Fruit fly (Drosophila melanogaster) whole organism, embryonic: Measurements from ENCODE around the gene stwl.

Experiments used
- ATbp ChIP-seq: fragments of 200-800 bp; sonication (Bioruptor generic); optimal IDR thresholded peaks from 2 replicates; lab custom pipeline; 2017; ENCODE audit warnings: missing biosample characterization, mild to moderate bottlenecking, missing genetic modification characterization, missing genetic modification reagents
- Asciz ChIP-seq: fragments of 200-800 bp; sonication (Bioruptor generic); optimal IDR thresholded peaks from 2 replicates; lab custom pipeline; 2017; ENCODE audit warnings: missing biosample characterization, mild to moderate bottlenecking, missing genetic modification characterization, missing genetic modification reagents
- BtbVII ChIP-seq: fragments of 200-800 bp; sonication (Bioruptor generic); optimal IDR thresholded peaks from 3 replicates; lab custom pipeline; 2017; ENCODE audit warnings: missing biosample characterization, mild to moderate bottlenecking, missing genetic modification characterization
- CG10431 ChIP-seq: fragments of 200-800 bp; sonication (Bioruptor generic); optimal IDR thresholded peaks from 3 replicates; lab custom pipeline; 2018; ENCODE audit warnings: missing biosample characterization, mild to moderate bottlenecking, missing genetic modification characterization
- CG12391 ChIP-seq: fragments of 200-800 bp; sonication (Bioruptor generic); optimal IDR thresholded peaks from 3 replicates; lab custom pipeline; 2018; ENCODE audit warnings: missing biosample characterization, mild to moderate bottlenecking, missing genetic modification characterization, moderate library complexity
- CG13296 ChIP-seq: fragments of 200-800 bp; sonication (Bioruptor generic); optimal IDR thresholded peaks from 3 replicates; lab custom pipeline; 2018; ENCODE audit warnings: missing biosample characterization, mild to moderate bottlenecking, missing genetic modification characterization
- CG13894 ChIP-seq: fragments of 200-800 bp; sonication (Bioruptor generic); optimal IDR thresholded peaks from 3 replicates; lab custom pipeline; 2018; ENCODE audit warnings: missing biosample characterization, mild to moderate bottlenecking, missing genetic modification characterization, moderate library complexity
- CG15601 ChIP-seq: fragments of 200-800 bp; sonication (Bioruptor generic); optimal IDR thresholded peaks from 3 replicates; lab custom pipeline; 2019; ENCODE audit warnings: missing biosample characterization, mild to moderate bottlenecking, missing genetic modification characterization, moderate library complexity
- CG17361 ChIP-seq: fragments of 200-800 bp; sonication (Bioruptor generic); IDR thresholded peaks from 3 replicates; pipeline ENCODE4 v1.3.6; 2022; ENCODE audit warnings: missing biosample characterization, missing genetic modification characterization
- CG17568 ChIP-seq: fragments of 200-800 bp; sonication (Bioruptor generic); optimal IDR thresholded peaks from 2 replicates; lab custom pipeline; 2018; ENCODE audit warnings: missing biosample characterization, mild to moderate bottlenecking, missing genetic modification characterization, moderate library complexity
- CG18262 ChIP-seq: fragments of 200-800 bp; optimal IDR thresholded peaks from 3 replicates; lab custom pipeline; 2019; ENCODE audit warnings: missing biosample characterization, mild to moderate bottlenecking, missing genetic modification characterization, moderate library complexity
- CG18619 ChIP-seq: fragments of 200-800 bp; sonication (Bioruptor generic); optimal IDR thresholded peaks from 3 replicates; lab custom pipeline; 2017; ENCODE audit warnings: missing biosample characterization, mild to moderate bottlenecking, missing genetic modification characterization
- CG2678 ChIP-seq: fragments of 200-800 bp; sonication (Bioruptor generic); optimal IDR thresholded peaks from 3 replicates; lab custom pipeline; 2019; ENCODE audit warnings: missing biosample characterization, mild to moderate bottlenecking, missing genetic modification characterization, moderate library complexity
- CG2875 ChIP-seq: fragments of 200-800 bp; sonication (Bioruptor generic); optimal IDR thresholded peaks from 2 replicates; lab custom pipeline; 2017; ENCODE audit warnings: missing biosample characterization, mild to moderate bottlenecking, missing genetic modification characterization, missing genetic modification reagents
- CG31441 ChIP-seq: fragments of 200-800 bp; sonication (Bioruptor generic); IDR thresholded peaks from 2 replicates; pipeline ENCODE4 v1.3.6; 2022; ENCODE audit warnings: missing biosample characterization, missing genetic modification characterization
- CG3281 ChIP-seq: fragments of 200-800 bp; sonication (Bioruptor generic); optimal IDR thresholded peaks from 3 replicates; lab custom pipeline; 2017; ENCODE audit warnings: missing biosample characterization, mild to moderate bottlenecking, missing genetic modification characterization
- CG33557 ChIP-seq: fragments of 200-800 bp; sonication (Bioruptor generic); optimal IDR thresholded peaks from 2 replicates; lab custom pipeline; 2019; ENCODE audit warnings: missing biosample characterization, mild to moderate bottlenecking, missing genetic modification characterization, moderate library complexity
- CG5180 ChIP-seq: fragments of 200-800 bp; sonication (Bioruptor generic); optimal IDR thresholded peaks from 3 replicates; lab custom pipeline; 2017; ENCODE audit warnings: missing biosample characterization, missing genetic modification characterization, mild to moderate bottlenecking, moderate library complexity, missing genetic modification reagents
- CG6765 ChIP-seq: fragments of 200-800 bp; sonication (Bioruptor generic); optimal IDR thresholded peaks from 3 replicates; lab custom pipeline; 2017; ENCODE audit warnings: missing biosample characterization, mild to moderate bottlenecking, missing genetic modification characterization
- CG8765 ChIP-seq: fragments of 200-800 bp; sonication (Bioruptor generic); IDR thresholded peaks from 2 replicates; pipeline ENCODE4 v1.3.6; 2022; ENCODE audit warnings: missing biosample characterization, missing genetic modification characterization
- Dfd ChIP-seq, 2 experiments: fragments of >200 bp; optimal IDR thresholded peaks; 2 replicates each; lab custom pipeline; 2017; ENCODE audit warnings: missing biosample characterization in 2 of 2, missing genetic modification characterization in 2 of 2
- HHEX ChIP-seq: fragments of 200-800 bp; sonication (Bioruptor generic); optimal IDR thresholded peaks from 3 replicates; lab custom pipeline; 2017; ENCODE audit warnings: missing biosample characterization, mild to moderate bottlenecking, missing genetic modification characterization, missing genetic modification reagents
- MTF-1 ChIP-seq: fragments of 200-800 bp; sonication (Bioruptor generic); optimal IDR thresholded peaks from 2 replicates; lab custom pipeline; 2018; ENCODE audit warnings: missing biosample characterization, mild to moderate bottlenecking, missing genetic modification characterization, borderline replicate concordance
- Pdp1 ChIP-seq, 2 experiments: fragments of 200-800 bp; sonication (Bioruptor generic); optimal IDR thresholded peaks; 3 replicates each; lab custom pipeline; 2016; ENCODE audit warnings: missing biosample characterization in 2 of 2, missing genetic modification characterization in 2 of 2, mild to moderate bottlenecking in 1 of 2, moderate library complexity in 1 of 2
- Sox100B ChIP-seq: fragments of 200-800 bp; sonication (Bioruptor generic); optimal IDR thresholded peaks from 3 replicates; lab custom pipeline; 2018; ENCODE audit warnings: missing biosample characterization, mild to moderate bottlenecking, missing genetic modification characterization
- TFAM ChIP-seq: fragments of 200-800 bp; sonication (Bioruptor generic); optimal IDR thresholded peaks from 2 replicates; lab custom pipeline; 2017; ENCODE audit warnings: missing biosample characterization, missing genetic modification characterization, inconsistent platforms
- Xbp1 ChIP-seq: fragments of 200-800 bp; sonication (Bioruptor generic); optimal IDR thresholded peaks from 3 replicates; lab custom pipeline; 2016; ENCODE audit warnings: missing biosample characterization, mild to moderate bottlenecking, missing genetic modification characterization
- dmrt11E ChIP-seq: fragments of 200-800 bp; sonication (Bioruptor generic); optimal IDR thresholded peaks from 3 replicates; lab custom pipeline; 2018; ENCODE audit warnings: missing biosample characterization, mild to moderate bottlenecking, missing genetic modification characterization, moderate library complexity
- dmrt99B ChIP-seq: fragments of 200-800 bp; sonication (Bioruptor generic); optimal IDR thresholded peaks from 2 replicates; lab custom pipeline; 2018; ENCODE audit warnings: missing biosample characterization, mild to moderate bottlenecking, missing genetic modification characterization, moderate library complexity
- exex ChIP-seq: fragments of 200-800 bp; sonication (Bioruptor generic); optimal IDR thresholded peaks from 4 replicates; lab custom pipeline; 2018; ENCODE audit warnings: missing biosample characterization, mild to moderate bottlenecking, missing genetic modification characterization, moderate library complexity
- gcm ChIP-seq: fragments of 200-800 bp; sonication (Bioruptor generic); optimal IDR thresholded peaks from 2 replicates; lab custom pipeline; 2019; ENCODE audit warnings: missing biosample characterization, mild to moderate bottlenecking, missing genetic modification characterization, moderate library complexity
- gem ChIP-seq: fragments of 200-800 bp; sonication (Bioruptor generic); optimal IDR thresholded peaks from 2 replicates; lab custom pipeline; 2019; ENCODE audit warnings: missing biosample characterization, mild to moderate bottlenecking, missing genetic modification characterization, moderate library complexity
- lola ChIP-seq, 3 experiments: fragments of >200 bp in 2 of 3; fragments of 200-800 bp in 1 of 3; sonication (Bioruptor generic) in 1 of 3; optimal IDR thresholded peaks; 2 replicates each; lab custom pipeline; 2017 to 2019; ENCODE audit warnings: missing biosample characterization in 3 of 3, missing genetic modification characterization in 3 of 3, mild to moderate bottlenecking in 1 of 3, moderate library complexity in 1 of 3
- odd ChIP-seq: fragments of 200-800 bp; sonication (Bioruptor generic); optimal IDR thresholded peaks from 2 replicates; lab custom pipeline; 2017; ENCODE audit warnings: missing biosample characterization, mild to moderate bottlenecking, missing genetic modification characterization
- pan ChIP-seq, 4 experiments: fragments of >200 bp in 3 of 4; fragments of 200-800 bp in 1 of 4; sonication (Bioruptor generic) in 1 of 4; optimal IDR thresholded peaks in 3 of 4; IDR thresholded peaks in 1 of 4; 2 replicates each; pipeline versions ENCODE4 v1.3.6 to Lab custom; 2017 to 2022; ENCODE audit warnings: missing biosample characterization in 2 of 4, missing genetic modification characterization in 2 of 4, mixed read lengths in 1 of 4
- phol ChIP-seq: fragments of 200-800 bp; sonication (Bioruptor generic); optimal IDR thresholded peaks from 3 replicates; lab custom pipeline; 2018; ENCODE audit warnings: missing biosample characterization, mild to moderate bottlenecking, missing genetic modification characterization, moderate library complexity
- sim ChIP-seq: fragments of 200-800 bp; sonication (Bioruptor generic); IDR thresholded peaks from 2 replicates; pipeline ENCODE4 v1.3.6; 2022; ENCODE audit warnings: missing biosample characterization, missing genetic modification characterization

Gene stwl

dm6 chr3L:14354285-14355092 lies 55.2 kb downstream of the stwl start (continued):
- peak; percentile 26 for TF ChIP-seq MTF-1 (GFP tag; lab: Kevin White, UChicago)
- peak; percentile 20 for TF ChIP-seq CG10431
- TF ChIP-seq CG8765 (GFP tag; lab: Robert Waterston, UW): no peak
- TF ChIP-seq phol: no peak
- peak; percentile 66 for TF ChIP-seq CG13894
- TF ChIP-seq Asciz (GFP tag; lab: Kevin White, UChicago): peak; percentile 61
- peak; percentile 41 for TF ChIP-seq CG2875 (GFP tag; lab: Kevin White, UChicago)
- TF ChIP-seq Sox100B (GFP tag; lab: Kevin White, UChicago): peak; percentile 30
- peak in 1 of 2 experiments; percentile 42 for TF ChIP-seq Pdp1 (GFP tag; optimal IDR thresholded peaks at IDR 0.05; lab: Kevin White, UChicago)
- peak; percentile 50 for TF ChIP-seq CG15601 (tag; lab: Kevin White, UChicago)
- TF ChIP-seq CG31441 (GFP tag; lab: Robert Waterston, UW): peak; percentile 21; the same call in 1 of the 2 replicates
- TF ChIP-seq CG5180 (GFP tag; lab: Kevin White, UChicago): peak; percentile 15
- TF ChIP-seq odd (GFP tag; lab: Kevin White, UChicago): peak; percentile 7
- TF ChIP-seq CG18262 (tag; lab: Kevin White, UChicago): peak; percentile 40
- peak; percentile 11 for TF ChIP-seq CG6765 (GFP tag; lab: Kevin White, UChicago)
- TF ChIP-seq CG18619 (GFP tag; lab: Kevin White, UChicago): peak; percentile 5
- peak; percentile 15 for TF ChIP-seq Xbp1 (GFP tag; lab: Kevin White, UChicago)
- TF ChIP-seq pan (optimal IDR thresholded peaks at IDR 0.05; lab: Kevin White, UChicago): no peak
- TF ChIP-seq pan (GFP tag; optimal IDR thresholded peaks at IDR 0.05 in 1 of 2, IDR thresholded peaks at IDR 0.05 in 1 of 2): peak in 1 of 2 experiments; percentile 9
- TF ChIP-seq BtbVII (GFP tag; lab: Kevin White, UChicago): peak; percentile 45
- TF ChIP-seq exex (tag; lab: Kevin White, UChicago): peak; percentile 1
- peak; percentile 35 for TF ChIP-seq gem (tag; lab: Kevin White, UChicago)
- no peak for TF ChIP-seq Dfd (GFP tag; optimal IDR thresholded peaks at IDR 0.05; lab: Kevin White, UChicago)
- TF ChIP-seq CG3281 (GFP tag; lab: Kevin White, UChicago): peak; percentile 37
- peak; percentile 46 for TF ChIP-seq CG17568 (GFP tag; lab: Kevin White, UChicago)
- TF ChIP-seq CG2678 (tag; lab: Kevin White, UChicago): peak; percentile 45
- peak; percentile 15 for TF ChIP-seq CG13296 (GFP tag; lab: Kevin White, UChicago)
- peak; percentile 65 for TF ChIP-seq gcm
- peak; percentile 62 for TF ChIP-seq CG33557
- TF ChIP-seq lola (GFP tag; optimal IDR thresholded peaks at IDR 0.05; lab: Kevin White, UChicago): peak in 1 of 3 experiments; percentile 30
- TF ChIP-seq CG17361: 0 out of 3 replicates have a peak, but pooled peaks have one; percentile 23
- TF ChIP-seq CG12391 (tag; lab: Kevin White, UChicago): peak; percentile 36
- TF ChIP-seq dmrt99B (tag; lab: Kevin White, UChicago): peak; percentile 31
- TF ChIP-seq dmrt11E (tag; lab: Kevin White, UChicago): peak; percentile 38
- peak; percentile 18 for TF ChIP-seq HHEX
- TF ChIP-seq ATbp (GFP tag; lab: Kevin White, UChicago): peak; percentile 29
- 0 out of 2 replicates have a peak, but pooled peaks have one; percentile 13 for TF ChIP-seq sim (GFP tag; lab: Robert Waterston, UW)
- TF ChIP-seq TFAM (GFP tag; lab: Kevin White, UChicago): no peak
